Worm (Caenorhabditis elegans): Measurements from ENCODE around the gene F52E1.2.

Gene F52E1.2

DNA sequence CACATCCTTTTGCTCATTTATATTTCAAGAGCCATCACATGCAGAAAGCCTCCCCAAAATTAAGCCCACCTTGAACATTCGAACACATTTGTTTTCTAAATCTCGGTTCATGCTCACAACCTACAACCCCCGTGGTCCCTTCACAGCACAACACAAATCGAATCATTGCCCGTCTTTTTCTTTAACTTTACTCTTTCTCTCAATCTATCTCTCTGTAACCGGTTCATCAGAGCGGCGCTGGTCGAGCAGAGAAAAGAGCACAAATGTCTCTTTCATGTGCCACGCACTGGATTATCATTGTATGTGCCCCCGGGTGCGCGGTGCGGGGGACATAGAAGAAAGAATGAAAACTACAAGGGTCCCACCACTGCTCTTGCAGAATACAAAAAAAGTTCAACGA is 24.9 kb downstream of the F52E1.2 start (continued):
- TF ChIP-seq ceh-88 (GFP tag; IDR thresholded peaks at IDR 0.05) (no peak), nhr-90 (tag; optimal IDR thresholded peaks at IDR 0.05; ENCODE audit: poor library complexity) (no peak), nhr-77 (tag; optimal IDR thresholded peaks at IDR 0.05) (no peak)

DNA sequence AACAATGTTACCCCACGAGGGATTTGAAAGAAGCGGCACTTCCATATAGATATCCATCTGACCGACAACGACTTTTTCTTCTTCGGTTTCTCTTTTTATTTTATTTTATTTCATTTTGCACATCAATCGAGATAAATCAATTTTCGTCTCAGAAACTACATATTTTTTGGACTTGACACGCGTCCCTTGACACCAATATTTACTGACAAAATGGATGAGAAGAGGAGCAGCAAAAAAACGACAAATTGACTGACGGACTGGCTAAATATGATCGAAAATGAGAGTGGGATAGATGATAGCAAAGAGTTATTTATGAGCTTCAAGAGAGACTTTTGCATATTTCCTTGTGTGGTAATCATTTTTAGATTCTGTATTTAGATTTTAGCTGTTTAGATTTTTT is 27.0 kb downstream of the F52E1.2 start:
- no peak for TF ChIP-seq Y116A8C.19 (tag; optimal IDR thresholded peaks at IDR 0.05; ENCODE audit: borderline replicate concordance)
- TF ChIP-seq mab-9 (GFP tag; IDR thresholded peaks at IDR 0.05) = 0 out of 2 replicates have a peak, but pooled peaks have one; percentile 26
- TF ChIP-seq unc-86 (tag; optimal IDR thresholded peaks at IDR 0.05) = no peak
- TF ChIP-seq lin-14 (GFP tag; optimal IDR thresholded peaks at IDR 0.05) = peak; percentile 64
- TF ChIP-seq zag-1 (tag; optimal IDR thresholded peaks at IDR 0.05) = no peak
- TF ChIP-seq hpl-2 (GFP tag; optimal IDR thresholded peaks at IDR 0.05) = no peak

DNA sequence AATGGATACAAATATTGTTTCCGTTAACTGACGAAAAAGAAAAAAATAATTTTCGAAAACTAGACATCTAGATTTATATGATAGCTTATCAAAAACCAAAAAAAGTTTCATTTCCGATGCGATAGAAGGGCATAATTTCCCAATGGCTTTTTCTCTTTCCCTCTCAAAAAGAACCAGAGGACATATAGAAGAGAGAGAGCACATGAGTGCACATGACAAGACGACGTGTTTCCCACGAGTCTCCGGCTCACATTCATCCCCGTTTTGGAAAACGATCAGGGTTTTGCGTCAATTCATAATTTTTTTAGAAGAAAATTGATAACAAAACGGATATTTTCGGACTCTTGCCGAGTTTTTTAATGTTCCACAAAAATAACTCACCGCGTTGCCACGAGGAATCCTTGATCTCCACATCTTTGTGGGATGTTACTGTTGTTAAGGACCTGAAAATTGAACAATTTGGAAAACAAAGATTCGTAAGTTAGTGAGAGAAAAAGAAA is 34.0 kb downstream of the F52E1.2 start, which contains the start of gene lmd-3:
Gene lmd-3 (minus strand): TSS at position 450 of the 500 bp plus-strand sequence.
- TF ChIP-seq lin-39 (tag; optimal IDR thresholded peaks at IDR 0.05) (no peak), pax-3 (tag; optimal IDR thresholded peaks at IDR 0.05) (no peak), ztf-11 (tag; optimal IDR thresholded peaks at IDR 0.05) (no peak), nhr-85 (tag) (no peak), tbx-2 (tag; optimal IDR thresholded peaks at IDR 0.05) (no peak), unc-30 (tag; optimal IDR thresholded peaks at IDR 0.05) (no peak), swsn-7 (tag; optimal IDR thresholded peaks at IDR 0.05) (no peak), mep-1 (tag; optimal IDR thresholded peaks at IDR 0.05) (no peak), mef-2 (tag; optimal IDR thresholded peaks at IDR 0.05) (no peak), lsy-2 (tag; optimal IDR thresholded peaks at IDR 0.05) (no peak), dsc-1 (tag; optimal IDR thresholded peaks at IDR 0.05) (peak; percentile 20), lin-14 (GFP tag; optimal IDR thresholded peaks at IDR 0.05) (peak; percentile 28), C34B4.2 (tag; optimal IDR thresholded peaks at IDR 0.05) (no peak), aly-2 (tag; optimal IDR thresholded peaks at IDR 0.05) (no peak), dpl-1 (GFP tag; optimal IDR thresholded peaks at IDR 0.05) (no peak), nhr-20 (tag; optimal IDR thresholded peaks at IDR 0.05) (no peak), fkh-8 (tag; optimal IDR thresholded peaks at IDR 0.05) (peak; percentile 67)

DNA sequence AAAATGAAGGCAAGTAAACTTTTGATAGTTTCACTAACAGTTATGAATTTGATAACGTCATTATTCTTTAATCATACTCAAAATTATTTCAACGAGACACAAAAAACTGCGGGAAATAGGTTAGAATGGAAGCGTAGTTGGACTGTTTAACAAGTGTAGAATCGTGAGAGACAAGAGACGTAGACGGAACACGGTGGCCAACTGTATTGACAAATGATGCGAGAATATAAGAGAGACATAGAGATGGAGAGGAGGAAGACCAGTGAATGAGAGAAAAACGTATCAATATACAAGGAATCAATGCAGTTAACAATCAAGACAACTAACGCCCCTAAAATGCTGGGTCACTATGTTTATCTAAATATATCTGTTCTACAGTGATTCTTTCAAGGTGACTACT is 35.2 kb downstream of the F52E1.2 start:
- TF ChIP-seq efl-1 (optimal IDR thresholded peaks at IDR 0.05) (peak in 1 of 2 experiments; percentile 22), efl-1 (GFP tag; optimal IDR thresholded peaks at IDR 0.05 in 1 of 2) (peak in 1 of 2 experiments; percentile 1), ceh-90 (tag; optimal IDR thresholded peaks at IDR 0.05) (no peak), snpc-4 (tag; optimal IDR thresholded peaks at IDR 0.05) (no peak), ztf-11 (tag; optimal IDR thresholded peaks at IDR 0.05) (no peak), nhr-28 (tag; optimal IDR thresholded peaks at IDR 0.05) (no peak), nhr-20 (tag; optimal IDR thresholded peaks at IDR 0.05) (peak; percentile 53), efl-3 (GFP tag; optimal IDR thresholded peaks at IDR 0.05) (no peak), ets-5 (GFP tag; IDR thresholded peaks at IDR 0.05) (no peak), unc-62 (GFP tag; optimal IDR thresholded peaks at IDR 0.05) (no peak), mef-2 (tag; optimal IDR thresholded peaks at IDR 0.05) (no peak), zip-4 (GFP tag; optimal IDR thresholded peaks at IDR 0.05) (no peak), dsc-1 (tag; optimal IDR thresholded peaks at IDR 0.05) (no peak), ceh-82 (tag; optimal IDR thresholded peaks at IDR 0.05) (no peak), sptf-1 (tag; optimal IDR thresholded peaks at IDR 0.05) (no peak), dpl-1 (GFP tag; optimal IDR thresholded peaks at IDR 0.05) (no peak), tbx-2 (tag; optimal IDR thresholded peaks at IDR 0.05) (no peak), hpl-2 (GFP tag; optimal IDR thresholded peaks at IDR 0.05) (no peak), lin-15B (tag; optimal IDR thresholded peaks at IDR 0.05) (no peak), fkh-8 (tag; optimal IDR thresholded peaks at IDR 0.05) (no peak), mep-1 (tag; optimal IDR thresholded peaks at IDR 0.05) (peak; percentile 16), mdl-1 (tag; optimal IDR thresholded peaks at IDR 0.05) (peak in 1 of 2 experiments; percentile 17), tlp-1 (tag; optimal IDR thresholded peaks at IDR 0.05) (no peak), ztf-4 (tag; optimal IDR thresholded peaks at IDR 0.05) (no peak), ama-1 (optimal IDR thresholded peaks at IDR 0.05) (no peak), pax-3 (tag; optimal IDR thresholded peaks at IDR 0.05) (no peak), alr-1 (tag; optimal IDR thresholded peaks at IDR 0.05; ENCODE audit: borderline replicate concordance) (no peak), C16A3.4 (tag; optimal IDR thresholded peaks at IDR 0.05) (peak; percentile 28), unc-130 (tag; optimal IDR thresholded peaks at IDR 0.05) (no peak), hlh-17 (GFP tag; optimal IDR thresholded peaks at IDR 0.05; ENCODE audit: borderline replicate concordance) (no peak), lir-3 (tag; optimal IDR thresholded peaks at IDR 0.05; ENCODE audit: poor library complexity) (no peak), ceh-8 (GFP tag; optimal IDR thresholded peaks at IDR 0.05) (no peak)
